Fruit fly (Drosophila melanogaster) whole organism, embryonic: Measurements from ENCODE around the gene Caper.

Experiments
- Adf1 ChIP-seq: fragments of 200-800 bp; sonication (Bioruptor generic); IDR thresholded peaks from 2 replicates; pipeline ENCODE4 v1.3.6; 2022; ENCODE audit warnings: missing biosample characterization, missing genetic modification characterization
- Awh ChIP-seq: fragments of 200-800 bp; sonication (Bioruptor generic); IDR thresholded peaks from 2 replicates; pipeline ENCODE4, ENCODE4 v1.3.6; 2022; ENCODE audit warnings: missing biosample characterization, missing genetic modification characterization
- BEAF-32 ChIP-seq: fragments of 200-800 bp; sonication (Bioruptor generic); optimal IDR thresholded peaks from 3 replicates; lab custom pipeline; 2017; ENCODE audit warnings: missing biosample characterization, missing genetic modification characterization, mild to moderate bottlenecking, moderate library complexity, missing genetic modification reagents
- CG10147 ChIP-seq: fragments of 200-800 bp; sonication (Bioruptor generic); optimal IDR thresholded peaks from 2 replicates; lab custom pipeline; 2019; ENCODE audit warnings: missing biosample characterization, mild to moderate bottlenecking, missing genetic modification characterization, moderate library complexity
- CG10431 ChIP-seq: fragments of 200-800 bp; sonication (Bioruptor generic); optimal IDR thresholded peaks from 3 replicates; lab custom pipeline; 2018; ENCODE audit warnings: missing biosample characterization, mild to moderate bottlenecking, missing genetic modification characterization
- CG10565 ChIP-seq: fragments of 200-800 bp; sonication (Bioruptor generic); optimal IDR thresholded peaks from 3 replicates; lab custom pipeline; 2016; ENCODE audit warnings: missing biosample characterization, mild to moderate bottlenecking, missing genetic modification characterization
- CG11695 ChIP-seq: fragments of 200-800 bp; sonication (Bioruptor generic); IDR thresholded peaks from 3 replicates; pipeline ENCODE4 v1.3.6; 2022; ENCODE audit warnings: missing biosample characterization, missing genetic modification characterization
- CG12299 ChIP-seq: fragments of 200-800 bp; sonication (Bioruptor generic); optimal IDR thresholded peaks from 2 replicates; lab custom pipeline; 2018; ENCODE audit warnings: missing biosample characterization, mild to moderate bottlenecking, missing genetic modification characterization
- CG13287 ChIP-seq: fragments of 200-800 bp; sonication (Bioruptor generic); IDR thresholded peaks from 2 replicates; pipeline ENCODE4 v1.3.6; 2022; ENCODE audit warnings: missing biosample characterization, missing genetic modification characterization; ENCODE audit not compliant: partially characterized antibody
- CG13624 ChIP-seq: fragments of 200-800 bp; sonication (Bioruptor generic); optimal IDR thresholded peaks from 2 replicates; lab custom pipeline; 2016; ENCODE audit warnings: missing biosample characterization, missing genetic modification characterization
- CG15269 ChIP-seq: fragments of 200-800 bp; sonication (Bioruptor generic); optimal IDR thresholded peaks from 2 replicates; lab custom pipeline; 2018; ENCODE audit warnings: missing biosample characterization, mild to moderate bottlenecking, missing genetic modification characterization, moderate library complexity
- CG15601 ChIP-seq: fragments of 200-800 bp; sonication (Bioruptor generic); optimal IDR thresholded peaks from 3 replicates; lab custom pipeline; 2019; ENCODE audit warnings: missing biosample characterization, mild to moderate bottlenecking, missing genetic modification characterization, moderate library complexity
- CG16813 ChIP-seq: fragments of 200-800 bp; sonication (Bioruptor generic); IDR thresholded peaks from 3 replicates; pipeline ENCODE4 v1.3.6; 2022; ENCODE audit warnings: missing biosample characterization, missing genetic modification characterization; ENCODE audit not compliant: partially characterized antibody
- CG16863 ChIP-seq: fragments of 200-800 bp; sonication (Bioruptor generic); optimal IDR thresholded peaks from 3 replicates; lab custom pipeline; 2016; ENCODE audit warnings: missing biosample characterization, missing genetic modification characterization
- CG2116 ChIP-seq: fragments of 200-800 bp; sonication (Bioruptor generic); optimal IDR thresholded peaks from 3 replicates; lab custom pipeline; 2018; ENCODE audit warnings: missing biosample characterization, mild to moderate bottlenecking, missing genetic modification characterization
- CG2712 ChIP-seq: fragments of 200-800 bp; optimal IDR thresholded peaks from 3 replicates; lab custom pipeline; 2019; ENCODE audit warnings: missing biosample characterization, mild to moderate bottlenecking, missing genetic modification characterization, moderate library complexity
- CG2889 ChIP-seq: fragments of 200-800 bp; sonication (Bioruptor generic); IDR thresholded peaks from 3 replicates; pipeline ENCODE4 v1.3.6; 2022; ENCODE audit warnings: missing biosample characterization, missing genetic modification characterization
- CG32532 ChIP-seq: fragments of 200-800 bp; sonication (Bioruptor generic); IDR thresholded peaks from 2 replicates; pipeline ENCODE4 v1.3.6; 2022; ENCODE audit warnings: missing biosample characterization, missing genetic modification characterization
- CG32772 ChIP-seq: fragments of 200-800 bp; sonication (Bioruptor generic); IDR thresholded peaks from 2 replicates; pipeline ENCODE4 v1.3.6; 2022; ENCODE audit warnings: missing biosample characterization, missing genetic modification characterization
- CG34376 ChIP-seq: fragments of 200-800 bp; sonication (Bioruptor generic); optimal IDR thresholded peaks from 2 replicates; lab custom pipeline; 2018; ENCODE audit warnings: missing biosample characterization, mild to moderate bottlenecking, missing genetic modification characterization
- CG4617 ChIP-seq: fragments of 200-800 bp; sonication (Bioruptor generic); optimal IDR thresholded peaks from 3 replicates; lab custom pipeline; 2016; ENCODE audit warnings: missing biosample characterization, missing genetic modification characterization, borderline replicate concordance
- CG4707 ChIP-seq: fragments of 200-800 bp; sonication (Bioruptor generic); optimal IDR thresholded peaks from 2 replicates; lab custom pipeline; 2018; ENCODE audit warnings: missing biosample characterization, mild to moderate bottlenecking, missing genetic modification characterization, moderate library complexity
- CG4854 ChIP-seq: fragments of 200-800 bp; sonication (Bioruptor generic); optimal IDR thresholded peaks from 2 replicates; lab custom pipeline; 2016; ENCODE audit warnings: missing biosample characterization, missing genetic modification characterization, inconsistent platforms
- CG6175 ChIP-seq: fragments of 200-800 bp; sonication (Bioruptor generic); IDR thresholded peaks from 3 replicates; pipeline ENCODE4 v1.3.6; 2022; ENCODE audit warnings: missing biosample characterization, missing genetic modification characterization
- CG7372 ChIP-seq: fragments of 200-800 bp; sonication (Bioruptor generic); IDR thresholded peaks from 2 replicates; pipeline ENCODE4 v1.3.6; 2022; ENCODE audit warnings: missing biosample characterization, missing genetic modification characterization
- Dll ChIP-seq: fragments of 200-800 bp; sonication (Bioruptor generic); IDR thresholded peaks from 4 replicates; pipeline ENCODE4 v1.3.6; 2022; ENCODE audit warnings: missing biosample characterization, missing genetic modification characterization; ENCODE audit not compliant: partially characterized antibody
- E2f1 ChIP-seq: fragments of 200-800 bp; sonication (Bioruptor generic); IDR thresholded peaks from 2 replicates; pipeline ENCODE4 v1.3.6; 2022; ENCODE audit warnings: missing biosample characterization, missing genetic modification characterization
- Hr51 ChIP-seq, 2 experiments: fragments of 200-800 bp; sonication (Bioruptor generic); optimal IDR thresholded peaks; 2 replicates in 1 of 2; 3 replicates in 1 of 2; lab custom pipeline; 2016 to 2018; ENCODE audit warnings: missing biosample characterization in 2 of 2, missing genetic modification characterization in 2 of 2, mild to moderate bottlenecking in 1 of 2, moderate library complexity in 1 of 2
- TFAM ChIP-seq: fragments of 200-800 bp; sonication (Bioruptor generic); optimal IDR thresholded peaks from 2 replicates; lab custom pipeline; 2017; ENCODE audit warnings: missing biosample characterization, missing genetic modification characterization, inconsistent platforms
- ap ChIP-seq: fragments of 200-800 bp; sonication (Bioruptor generic); IDR thresholded peaks from 2 replicates; pipeline ENCODE4 v1.3.6; 2022; ENCODE audit warnings: missing biosample characterization, missing genetic modification characterization
- caup ChIP-seq: fragments of 200-800 bp; sonication (Bioruptor generic); optimal IDR thresholded peaks from 3 replicates; lab custom pipeline; 2017; ENCODE audit warnings: missing biosample characterization, mild to moderate bottlenecking, missing genetic modification characterization, moderate library complexity; ENCODE audit not compliant: severe bottlenecking
- ci ChIP-seq: fragments of 200-800 bp; sonication (Bioruptor generic); IDR thresholded peaks from 3 replicates; pipeline ENCODE4 v1.3.6; 2022; ENCODE audit warnings: missing biosample characterization, missing genetic modification characterization
- emc ChIP-seq: fragments of 200-800 bp; sonication (Bioruptor generic); optimal IDR thresholded peaks from 2 replicates; lab custom pipeline; 2016; ENCODE audit warnings: missing biosample characterization, missing genetic modification characterization
- ftz-f1 ChIP-seq: fragments of 200-800 bp; sonication (Bioruptor generic); optimal IDR thresholded peaks from 2 replicates; lab custom pipeline; 2016; ENCODE audit warnings: missing biosample characterization, missing genetic modification characterization
- gfzf ChIP-seq: fragments of 200-800 bp; sonication (Bioruptor generic); optimal IDR thresholded peaks from 2 replicates; lab custom pipeline; 2016; ENCODE audit warnings: missing biosample characterization, mild to moderate bottlenecking, missing genetic modification characterization, moderate library complexity
- insv ChIP-seq, 2 experiments: fragments of 200-800 bp; sonication (Bioruptor generic); optimal IDR thresholded peaks; 3 replicates each; lab custom pipeline; 2016 to 2018; ENCODE audit warnings: missing biosample characterization in 2 of 2, missing genetic modification characterization in 2 of 2
- jing ChIP-seq: fragments of 200-800 bp; sonication (Bioruptor generic); optimal IDR thresholded peaks from 2 replicates; lab custom pipeline; 2018; ENCODE audit warnings: missing biosample characterization, mild to moderate bottlenecking, missing genetic modification characterization
- knrl ChIP-seq: fragments of 200-800 bp; sonication (Bioruptor generic); IDR thresholded peaks from 3 replicates; pipeline ENCODE4 v1.3.6; 2022; ENCODE audit warnings: missing biosample characterization, missing genetic modification characterization; ENCODE audit not compliant: partially characterized antibody
- lilli ChIP-seq: fragments of 200-800 bp; sonication (Bioruptor generic); optimal IDR thresholded peaks from 3 replicates; lab custom pipeline; 2016; ENCODE audit warnings: missing biosample characterization, missing genetic modification characterization
- maf-S ChIP-seq: fragments of 200-800 bp; sonication (Bioruptor generic); optimal IDR thresholded peaks from 2 replicates; lab custom pipeline; 2016; ENCODE audit warnings: missing biosample characterization, missing genetic modification characterization
- nmo ChIP-seq: fragments of 200-800 bp; sonication (Bioruptor generic); optimal IDR thresholded peaks from 2 replicates; lab custom pipeline; 2018; ENCODE audit warnings: missing biosample characterization, mild to moderate bottlenecking, missing genetic modification characterization, moderate library complexity
- rib ChIP-seq: fragments of 200-800 bp; sonication (Bioruptor generic); IDR thresholded peaks from 2 replicates; pipeline ENCODE4 v1.3.6; 2022; ENCODE audit warnings: missing biosample characterization, missing genetic modification characterization
- sim ChIP-seq: fragments of 200-800 bp; sonication (Bioruptor generic); IDR thresholded peaks from 2 replicates; pipeline ENCODE4 v1.3.6; 2022; ENCODE audit warnings: missing biosample characterization, missing genetic modification characterization
- tin ChIP-seq: fragments of 200-800 bp; sonication (Bioruptor generic); optimal IDR thresholded peaks from 3 replicates; lab custom pipeline; 2016; ENCODE audit warnings: missing biosample characterization, missing genetic modification characterization
- tio ChIP-seq: fragments of 200-800 bp; sonication (Bioruptor generic); optimal IDR thresholded peaks from 2 replicates; lab custom pipeline; 2017; ENCODE audit warnings: missing biosample characterization, missing genetic modification characterization, inconsistent platforms
- wdn ChIP-seq: fragments of 200-800 bp; sonication (Bioruptor generic); IDR thresholded peaks from 2 replicates; pipeline ENCODE4 v1.3.6; 2022; ENCODE audit warnings: missing biosample characterization, missing genetic modification characterization
- zen2 ChIP-seq: fragments of 200-800 bp; sonication (Bioruptor generic); IDR thresholded peaks from 3 replicates; pipeline ENCODE4 v1.3.6; 2022; ENCODE audit warnings: missing biosample characterization, missing genetic modification characterization; ENCODE audit not compliant: partially characterized antibody
- zf30C ChIP-seq: fragments of 200-800 bp; sonication (Bioruptor generic); optimal IDR thresholded peaks from 3 replicates; lab custom pipeline; 2018; ENCODE audit warnings: missing biosample characterization, mild to moderate bottlenecking, missing genetic modification characterization

Caper gene

dm6 chr2L:7026988-7027908 lies 5.3 kb upstream of the Caper start, which contains the start of the genes CG31908 and MME1 (continued):
- TF ChIP-seq emc (GFP tag; lab: Kevin White, UChicago) (no peak), Adf1 (GFP tag; lab: Robert Waterston, UW) (no peak), CG2116 (GFP tag; lab: Kevin White, UChicago) (peak; percentile 91), Dll (peak; percentile 88), zen2 (GFP tag; lab: Robert Waterston, UW) (peak; percentile 73; the same call in 2 of the 3 replicates), CG15601 (tag; lab: Kevin White, UChicago) (no peak), CG4854 (GFP tag; lab: Kevin White, UChicago) (peak; percentile 10), tio (GFP tag; lab: Kevin White, UChicago) (no peak), caup (no peak), nmo (GFP tag; lab: Kevin White, UChicago) (peak; percentile 41), CG12299 (no peak), rib (no peak), knrl (GFP tag; lab: Robert Waterston, UW) (peak; percentile 67), CG16863 (GFP tag; lab: Kevin White, UChicago) (no peak), ap (GFP tag; lab: Robert Waterston, UW) (no peak), CG2889 (GFP tag; lab: Robert Waterston, UW) (no peak), wdn (no peak), gfzf (peak; percentile 12), CG13287 (GFP tag; lab: Robert Waterston, UW) (peak; percentile 85), CG10565 (GFP tag; lab: Kevin White, UChicago) (no peak), CG32532 (peak; percentile 45; the same call in 1 of the 2 replicates), zf30C (GFP tag; lab: Kevin White, UChicago) (no peak), CG16813 (GFP tag; lab: Robert Waterston, UW) (peak; percentile 75), maf-S (GFP tag; lab: Kevin White, UChicago) (no peak), CG6175 (no peak), tin (GFP tag; lab: Kevin White, UChicago) (no peak), insv (GFP tag; optimal IDR thresholded peaks at IDR 0.05; lab: Kevin White, UChicago) (no peak), Hr51 (GFP tag; optimal IDR thresholded peaks at IDR 0.05; lab: Kevin White, UChicago) (no peak), BEAF-32 (peak; percentile 72), CG7372 (GFP tag; lab: Robert Waterston, UW) (no peak), lilli (GFP tag; lab: Kevin White, UChicago) (peak; percentile 53), Awh (GFP tag; lab: Robert Waterston, UW) (no peak), CG15269 (tag; lab: Kevin White, UChicago) (no peak), CG34376 (peak; percentile 69), ftz-f1 (GFP tag; lab: Kevin White, UChicago) (no peak), CG10431 (no peak), sim (GFP tag; lab: Robert Waterston, UW) (no peak), CG4617 (GFP tag; lab: Kevin White, UChicago) (peak; percentile 98), jing (GFP tag; lab: Kevin White, UChicago) (no peak), ci (0 out of 3 replicates have a peak, but pooled peaks have one; percentile 42), CG11695 (no peak), CG10147 (GFP tag; lab: Kevin White, UChicago) (no peak), CG13624 (GFP tag; lab: Kevin White, UChicago) (peak; percentile 35), TFAM (GFP tag; lab: Kevin White, UChicago) (no peak), E2f1 (GFP tag; lab: Robert Waterston, UW) (no peak), CG4707 (no peak), CG32772 (no peak), CG2712 (tag; lab: Kevin White, UChicago) (peak; percentile 29)
